Fruit fly (Drosophila melanogaster) whole organism, embryonic: Measurements from ENCODE around the gene Taf10.

ENCODE experiments used
- Aef1 ChIP-seq: fragments of 200-800 bp; sonication (Bioruptor generic); IDR thresholded peaks from 3 replicates; pipeline ENCODE4 v1.3.6; 2022; ENCODE audit warnings: missing biosample characterization, missing genetic modification characterization
- Antp ChIP-seq: fragments of 200-800 bp; sonication (Bioruptor generic); optimal IDR thresholded peaks from 3 replicates; lab custom pipeline; 2016; ENCODE audit warnings: missing biosample characterization, missing genetic modification characterization
- Blimp-1 ChIP-seq: fragments of 200-800 bp; sonication (Bioruptor generic); optimal IDR thresholded peaks from 3 replicates; lab custom pipeline; 2018; ENCODE audit warnings: missing biosample characterization, missing genetic modification characterization, mild to moderate bottlenecking, moderate library complexity, missing genetic modification reagents
- CG11695 ChIP-seq: fragments of 200-800 bp; sonication (Bioruptor generic); IDR thresholded peaks from 3 replicates; pipeline ENCODE4 v1.3.6; 2022; ENCODE audit warnings: missing biosample characterization, missing genetic modification characterization
- CG12659 ChIP-seq: fragments of 200-800 bp; sonication (Bioruptor generic); optimal IDR thresholded peaks from 3 replicates; lab custom pipeline; 2017; ENCODE audit warnings: mild to moderate bottlenecking, missing biosample characterization, missing genetic modification reagents, missing genetic modification characterization
- CG13424 ChIP-seq: fragments of 200-800 bp; sonication (Bioruptor generic); optimal IDR thresholded peaks from 2 replicates; lab custom pipeline; 2019; ENCODE audit warnings: missing biosample characterization, mild to moderate bottlenecking, missing genetic modification characterization, moderate library complexity
- CG13624 ChIP-seq: fragments of 200-800 bp; sonication (Bioruptor generic); optimal IDR thresholded peaks from 2 replicates; lab custom pipeline; 2016; ENCODE audit warnings: missing biosample characterization, missing genetic modification characterization
- CG14014 ChIP-seq: fragments of 200-800 bp; sonication (Bioruptor generic); IDR thresholded peaks from 2 replicates; pipeline ENCODE4 v1.3.6; 2022; ENCODE audit warnings: missing biosample characterization, missing genetic modification characterization
- CG14441 ChIP-seq: fragments of 200-800 bp; sonication (Bioruptor generic); IDR thresholded peaks from 2 replicates; pipeline ENCODE4 v1.3.6; 2022; ENCODE audit warnings: missing biosample characterization, missing genetic modification characterization
- CG14667 ChIP-seq: fragments of 200-800 bp; sonication (Bioruptor generic); IDR thresholded peaks from 2 replicates; pipeline ENCODE4 v1.3.6; 2022; ENCODE audit warnings: missing biosample characterization, missing genetic modification characterization
- CG15269 ChIP-seq: fragments of 200-800 bp; sonication (Bioruptor generic); optimal IDR thresholded peaks from 2 replicates; lab custom pipeline; 2018; ENCODE audit warnings: missing biosample characterization, mild to moderate bottlenecking, missing genetic modification characterization, moderate library complexity
- CG15514 ChIP-seq: fragments of 200-800 bp; sonication (Bioruptor generic); optimal IDR thresholded peaks from 3 replicates; lab custom pipeline; 2017; ENCODE audit warnings: missing biosample characterization, missing genetic modification characterization, mild to moderate bottlenecking, moderate library complexity, missing genetic modification reagents
- CG18619 ChIP-seq: fragments of 200-800 bp; sonication (Bioruptor generic); optimal IDR thresholded peaks from 3 replicates; lab custom pipeline; 2017; ENCODE audit warnings: missing biosample characterization, mild to moderate bottlenecking, missing genetic modification characterization
- CG4617 ChIP-seq: fragments of 200-800 bp; sonication (Bioruptor generic); optimal IDR thresholded peaks from 3 replicates; lab custom pipeline; 2016; ENCODE audit warnings: missing biosample characterization, missing genetic modification characterization, borderline replicate concordance
- CG6254 ChIP-seq: fragments of 200-800 bp; sonication (Bioruptor generic); optimal IDR thresholded peaks from 3 replicates; lab custom pipeline; 2017; ENCODE audit warnings: mild to moderate bottlenecking, missing biosample characterization, missing genetic modification reagents, missing genetic modification characterization
- CG7839 ChIP-seq: fragments of 200-800 bp; sonication (Bioruptor generic); optimal IDR thresholded peaks from 3 replicates; lab custom pipeline; 2018; ENCODE audit warnings: missing biosample characterization, mild to moderate bottlenecking, missing genetic modification characterization, moderate library complexity
- CG7928 ChIP-seq: fragments of 200-800 bp; sonication (Bioruptor generic); optimal IDR thresholded peaks from 2 replicates; lab custom pipeline; 2017; ENCODE audit warnings: missing biosample characterization, mild to moderate bottlenecking, missing genetic modification characterization
- CG7987 ChIP-seq: fragments of 200-800 bp; sonication (Bioruptor generic); optimal IDR thresholded peaks from 2 replicates; lab custom pipeline; 2018; ENCODE audit warnings: missing biosample characterization, mild to moderate bottlenecking, missing genetic modification characterization, moderate library complexity
- CG8290 ChIP-seq, 3 experiments: fragments of 200-800 bp; sonication (Bioruptor generic); optimal IDR thresholded peaks; 2 replicates each; lab custom pipeline; 2016 to 2019; ENCODE audit warnings: missing biosample characterization in 3 of 3, missing genetic modification characterization in 3 of 3, mild to moderate bottlenecking in 2 of 3, moderate library complexity in 1 of 3
- CG9817 ChIP-seq: fragments of 200-800 bp; sonication (Bioruptor generic); optimal IDR thresholded peaks from 2 replicates; lab custom pipeline; 2018; ENCODE audit warnings: missing biosample characterization, mild to moderate bottlenecking, missing genetic modification characterization, moderate library complexity
- CG9932 ChIP-seq: fragments of 200-800 bp; sonication (Bioruptor generic); IDR thresholded peaks from 2 replicates; pipeline ENCODE4 v1.3.6; 2022; ENCODE audit warnings: missing biosample characterization, missing genetic modification characterization
- Oli ChIP-seq: fragments of 200-800 bp; sonication (Bioruptor generic); optimal IDR thresholded peaks from 2 replicates; lab custom pipeline; 2018; ENCODE audit warnings: missing biosample characterization, mild to moderate bottlenecking, missing genetic modification characterization, moderate library complexity
- Rfx ChIP-seq: fragments of 200-800 bp; sonication (Bioruptor generic); IDR thresholded peaks from 2 replicates; pipeline ENCODE4 v1.3.6; 2022; ENCODE audit warnings: missing biosample characterization, missing genetic modification characterization
- Scr ChIP-seq: fragments of 200-800 bp; sonication (Bioruptor generic); IDR thresholded peaks from 2 replicates; pipeline ENCODE4 v1.3.6; 2022; ENCODE audit warnings: missing biosample characterization, missing genetic modification characterization; ENCODE audit not compliant: partially characterized antibody
- Sox100B ChIP-seq: fragments of 200-800 bp; sonication (Bioruptor generic); optimal IDR thresholded peaks from 3 replicates; lab custom pipeline; 2018; ENCODE audit warnings: missing biosample characterization, mild to moderate bottlenecking, missing genetic modification characterization
- Xbp1 ChIP-seq: fragments of 200-800 bp; sonication (Bioruptor generic); optimal IDR thresholded peaks from 3 replicates; lab custom pipeline; 2016; ENCODE audit warnings: missing biosample characterization, mild to moderate bottlenecking, missing genetic modification characterization
- ap ChIP-seq: fragments of 200-800 bp; sonication (Bioruptor generic); IDR thresholded peaks from 2 replicates; pipeline ENCODE4 v1.3.6; 2022; ENCODE audit warnings: missing biosample characterization, missing genetic modification characterization
- bsh ChIP-seq, 2 experiments: fragments of 200-800 bp; sonication (Bioruptor generic); optimal IDR thresholded peaks; 2 replicates each; lab custom pipeline; 2017 to 2018; ENCODE audit warnings: mild to moderate bottlenecking in 2 of 2, missing biosample characterization in 2 of 2, missing genetic modification characterization in 2 of 2, moderate library complexity in 1 of 2
- cg ChIP-seq: fragments of 200-800 bp; sonication (Bioruptor generic); optimal IDR thresholded peaks from 3 replicates; lab custom pipeline; 2019; ENCODE audit warnings: missing biosample characterization, mild to moderate bottlenecking, missing genetic modification characterization, moderate library complexity
- chif ChIP-seq, 2 experiments: fragments of 200-800 bp; sonication (Bioruptor generic); optimal IDR thresholded peaks; 3 replicates each; lab custom pipeline; 2016; ENCODE audit warnings: missing biosample characterization in 2 of 2, missing genetic modification characterization in 2 of 2
- dysf ChIP-seq: fragments of 200-800 bp; sonication (Bioruptor generic); IDR thresholded peaks from 3 replicates; pipeline ENCODE4 v1.3.6; 2022; ENCODE audit warnings: missing biosample characterization, missing genetic modification characterization
- ems ChIP-seq: fragments of 200-800 bp; sonication (Bioruptor generic); optimal IDR thresholded peaks from 3 replicates; lab custom pipeline; 2016; ENCODE audit warnings: missing biosample characterization, missing genetic modification characterization
- fd102C ChIP-seq: fragments of 200-800 bp; sonication (Bioruptor generic); optimal IDR thresholded peaks from 2 replicates; lab custom pipeline; 2018; ENCODE audit warnings: missing biosample characterization, mild to moderate bottlenecking, missing genetic modification characterization, moderate library complexity
- gce ChIP-seq: fragments of 200-800 bp; sonication (Bioruptor generic); IDR thresholded peaks from 3 replicates; pipeline ENCODE4 v1.3.6; 2022; ENCODE audit warnings: missing biosample characterization, missing genetic modification characterization
- klu ChIP-seq: fragments of 200-800 bp; sonication (Bioruptor generic); IDR thresholded peaks from 2 replicates; pipeline ENCODE4 v1.3.6; 2022; ENCODE audit warnings: missing biosample characterization, missing genetic modification characterization
- lov ChIP-seq, 2 experiments: fragments of 200-800 bp in 1 of 2; fragments of >200 bp in 1 of 2; sonication (Bioruptor generic) in 1 of 2; IDR thresholded peaks in 1 of 2; optimal IDR thresholded peaks in 1 of 2; 2 replicates in 1 of 2; 3 replicates in 1 of 2; pipeline versions ENCODE4 v1.3.6 to Lab custom; 2017 to 2022; ENCODE audit warnings: missing biosample characterization in 1 of 2, missing genetic modification characterization in 1 of 2
- mam ChIP-seq: fragments of 200-800 bp; sonication (Bioruptor generic); optimal IDR thresholded peaks from 3 replicates; lab custom pipeline; 2016; ENCODE audit warnings: missing biosample characterization, missing genetic modification characterization
- mirr ChIP-seq: fragments of 200-800 bp; sonication (Bioruptor generic); optimal IDR thresholded peaks from 3 replicates; lab custom pipeline; 2018; ENCODE audit warnings: missing biosample characterization, mild to moderate bottlenecking, missing genetic modification characterization
- pfk ChIP-seq: fragments of 200-800 bp; sonication (Bioruptor generic); optimal IDR thresholded peaks from 2 replicates; lab custom pipeline; 2018; ENCODE audit warnings: missing biosample characterization, mild to moderate bottlenecking, missing genetic modification characterization, moderate library complexity
- pnt ChIP-seq: fragments of 200-800 bp; sonication (Bioruptor generic); optimal IDR thresholded peaks from 3 replicates; lab custom pipeline; 2016; ENCODE audit warnings: missing biosample characterization, missing genetic modification characterization
- pum ChIP-seq: fragments of 200-800 bp; sonication (Bioruptor generic); optimal IDR thresholded peaks from 2 replicates; lab custom pipeline; 2016; ENCODE audit warnings: missing biosample characterization, missing genetic modification characterization
- sens-2 ChIP-seq: fragments of 200-800 bp; sonication (Bioruptor generic); IDR thresholded peaks from 2 replicates; pipeline ENCODE4 v1.3.6; 2022; ENCODE audit warnings: missing biosample characterization, missing genetic modification characterization
- slp2 ChIP-seq: fragments of 200-800 bp; sonication (Bioruptor generic); optimal IDR thresholded peaks from 2 replicates; lab custom pipeline; 2016; ENCODE audit warnings: missing biosample characterization, missing genetic modification characterization
- trem ChIP-seq: fragments of 200-800 bp; optimal IDR thresholded peaks from 3 replicates; lab custom pipeline; 2019; ENCODE audit warnings: missing biosample characterization, mild to moderate bottlenecking, missing genetic modification characterization, moderate library complexity
- ttk ChIP-seq: fragments of 200-800 bp; sonication (Bioruptor generic); IDR thresholded peaks from 2 replicates; pipeline ENCODE4 v2.1.2; 2022; ENCODE audit warnings: missing biosample characterization, missing genetic modification characterization
- wek ChIP-seq: fragments of 200-800 bp; sonication (Bioruptor generic); optimal IDR thresholded peaks from 3 replicates; lab custom pipeline; 2018; ENCODE audit warnings: missing biosample characterization, mild to moderate bottlenecking, missing genetic modification characterization, moderate library complexity

The Taf10 gene

dm6 chr2L:2731370-2732138 lies 36.1 kb upstream of the Taf10 start (continued):
- TF ChIP-seq pfk: no peak
- peak; percentile 11 for TF ChIP-seq CG15514 (GFP tag; lab: Kevin White, UChicago)
- 0 out of 2 replicates have a peak, but pooled peaks have one; percentile 27 for TF ChIP-seq Rfx (GFP tag; lab: Robert Waterston, UW)
- TF ChIP-seq CG11695 (GFP tag; lab: Robert Waterston, UW): 0 out of 3 replicates have a peak, but pooled peaks have one; percentile 41
- 0 out of 3 replicates have a peak, but pooled peaks have one; percentile 25 for TF ChIP-seq Aef1
- peak; percentile 2 for TF ChIP-seq CG6254
- TF ChIP-seq dysf (GFP tag; lab: Robert Waterston, UW): peak; percentile 39; the same call in 1 of the 3 replicates
- no peak for TF ChIP-seq CG4617
- peak; percentile 27; the same call in 1 of the 2 replicates for TF ChIP-seq sens-2 (GFP tag; lab: Robert Waterston, UW)
- peak; percentile 16 for TF ChIP-seq Xbp1 (GFP tag; lab: Kevin White, UChicago)
- TF ChIP-seq CG15269 (tag; lab: Kevin White, UChicago): peak; percentile 50
- TF ChIP-seq ems (GFP tag; lab: Kevin White, UChicago): peak; percentile 23
- TF ChIP-seq wek (GFP tag; lab: Kevin White, UChicago): no peak
- TF ChIP-seq klu (GFP tag; lab: Robert Waterston, UW): peak; percentile 18; the same call in 1 of the 2 replicates
- peak; percentile 37 for TF ChIP-seq pnt (GFP tag; lab: Kevin White, UChicago)
- TF ChIP-seq Oli (tag; lab: Kevin White, UChicago): peak; percentile 45
- TF ChIP-seq CG7839 (tag; lab: Kevin White, UChicago): peak; percentile 50
- TF ChIP-seq Blimp-1 (GFP tag; lab: Kevin White, UChicago): peak; percentile 50
- TF ChIP-seq cg (GFP tag; lab: Kevin White, UChicago): peak; percentile 3
- TF ChIP-seq CG9817 (tag; lab: Kevin White, UChicago): no peak
- peak; percentile 33 for TF ChIP-seq Sox100B
- peak; percentile 26; the same call in 1 of the 2 replicates for TF ChIP-seq CG9932 (GFP tag; lab: Robert Waterston, UW)
- peak; percentile 9 for TF ChIP-seq CG18619 (GFP tag; lab: Kevin White, UChicago)
- no peak for TF ChIP-seq CG7987 (GFP tag; lab: Kevin White, UChicago)
- TF ChIP-seq CG13624 (GFP tag; lab: Kevin White, UChicago): peak; percentile 18
- no peak for TF ChIP-seq CG7928 (GFP tag; lab: Kevin White, UChicago)
- TF ChIP-seq CG13424: peak; percentile 21
- TF ChIP-seq fd102C (GFP tag; lab: Kevin White, UChicago): no peak
- no peak for TF ChIP-seq lov (optimal IDR thresholded peaks at IDR 0.05; lab: Kevin White, UChicago)
- TF ChIP-seq lov (GFP tag; IDR thresholded peaks at IDR 0.05; lab: Robert Waterston, UW): no peak
- peak in 1 of 2 experiments; percentile 15 for TF ChIP-seq bsh (GFP tag; optimal IDR thresholded peaks at IDR 0.05; lab: Kevin White, UChicago)
- TF ChIP-seq trem: no peak
- TF ChIP-seq CG8290 (GFP tag; optimal IDR thresholded peaks at IDR 0.05; lab: Kevin White, UChicago): no peak
- TF ChIP-seq CG8290 (tag; optimal IDR thresholded peaks at IDR 0.05; lab: Kevin White, UChicago): peak in 1 of 2 experiments; percentile 24
- 0 out of 3 replicates have a peak, but pooled peaks have one; percentile 34 for TF ChIP-seq gce (GFP tag; lab: Robert Waterston, UW)
- no peak for TF ChIP-seq ttk
- no peak for TF ChIP-seq slp2 (GFP tag; lab: Kevin White, UChicago)
- TF ChIP-seq chif (GFP tag; optimal IDR thresholded peaks at IDR 0.05; lab: Kevin White, UChicago): peak in 1 of 2 experiments; percentile 19
- TF ChIP-seq Antp (GFP tag; lab: Kevin White, UChicago): peak; percentile 26
- peak; percentile 45; the same call in 1 of the 2 replicates for TF ChIP-seq CG14441 (GFP tag; lab: Robert Waterston, UW)
- no peak for TF ChIP-seq mirr (GFP tag; lab: Kevin White, UChicago)
- TF ChIP-seq pum (GFP tag; lab: Kevin White, UChicago): peak; percentile 71
- no peak for TF ChIP-seq Scr (GFP tag; lab: Robert Waterston, UW)
- TF ChIP-seq CG12659 (GFP tag; lab: Kevin White, UChicago): peak; percentile 19
- peak; percentile 55; the same call in 1 of the 2 replicates for TF ChIP-seq CG14667 (GFP tag; lab: Robert Waterston, UW)
- peak; percentile 80 for TF ChIP-seq CG14014 (GFP tag; lab: Robert Waterston, UW)
- peak; percentile 55; the same call in 1 of the 2 replicates for TF ChIP-seq ap (GFP tag; lab: Robert Waterston, UW)
- peak; percentile 14 for TF ChIP-seq mam (GFP tag; lab: Kevin White, UChicago)
